Fruit fly (Drosophila melanogaster) whole organism, pupa: ENCODE measurements around the gene CG46306.

Experiments used
- CG10348 ChIP-seq: fragments of 200-800 bp; sonication (Bioruptor generic); IDR thresholded peaks from 2 replicates; pipeline ENCODE4 v1.3.6; 2022; ENCODE audit warnings: missing biosample characterization, missing genetic modification characterization
- CG13204 ChIP-seq: fragments of 200-800 bp; sonication (Bioruptor generic); optimal IDR thresholded peaks from 2 replicates; lab custom pipeline; 2018; ENCODE audit warnings: missing biosample characterization, mild to moderate bottlenecking, missing genetic modification characterization, moderate library complexity
- CG32121 ChIP-seq: fragments of 200-800 bp; sonication (Bioruptor generic); IDR thresholded peaks from 2 replicates; pipeline ENCODE4 v1.3.6; 2022; ENCODE audit warnings: missing biosample characterization, missing genetic modification characterization
- CG34367 ChIP-seq: fragments of 200-800 bp; sonication (Bioruptor generic); optimal IDR thresholded peaks from 2 replicates; lab custom pipeline; 2018; ENCODE audit warnings: missing biosample characterization, mild to moderate bottlenecking, missing genetic modification characterization
- CG8301 ChIP-seq: fragments of 200-800 bp; sonication (Bioruptor generic); optimal IDR thresholded peaks from 2 replicates; lab custom pipeline; 2018; ENCODE audit warnings: missing biosample characterization, mild to moderate bottlenecking, missing genetic modification characterization
- EcR ChIP-seq: fragments of 200-800 bp; sonication (Bioruptor generic); optimal IDR thresholded peaks from 3 replicates; lab custom pipeline; 2019; ENCODE audit warnings: missing biosample characterization, missing genetic modification characterization, mild to moderate bottlenecking, moderate library complexity, missing genetic modification reagents
- Ets98B ChIP-seq: fragments of 200-800 bp; sonication (Bioruptor generic); IDR thresholded peaks from 2 replicates; pipeline ENCODE4 v1.3.6; 2022; ENCODE audit warnings: missing biosample characterization, missing genetic modification characterization
- Pif1A ChIP-seq: fragments of 200-800 bp; sonication (Bioruptor generic); optimal IDR thresholded peaks from 3 replicates; lab custom pipeline; 2016; ENCODE audit warnings: missing biosample characterization, missing genetic modification characterization
- Snoo ChIP-seq: fragments of 200-800 bp; sonication (Bioruptor generic); optimal IDR thresholded peaks from 3 replicates; lab custom pipeline; 2017; ENCODE audit warnings: missing biosample characterization, mild to moderate bottlenecking, missing genetic modification characterization, inconsistent platforms
- fd96Ca ChIP-seq: fragments of 200-800 bp; sonication (Bioruptor generic); IDR thresholded peaks from 3 replicates; pipeline ENCODE4 v1.3.6; 2022; ENCODE audit warnings: missing biosample characterization, missing genetic modification characterization
- gl ChIP-seq: fragments of 200-800 bp; sonication (Bioruptor generic); optimal IDR thresholded peaks from 2 replicates; lab custom pipeline; 2018; ENCODE audit warnings: missing biosample characterization, mild to moderate bottlenecking, missing genetic modification characterization
- rn ChIP-seq: fragments of 200-800 bp; sonication (Bioruptor generic); IDR thresholded peaks from 2 replicates; pipeline ENCODE4 v1.3.6; 2022; ENCODE audit warnings: missing biosample characterization, missing genetic modification characterization

dm6 chrX:16781055-16781454, 54.3 kb downstream of the CG46306 start:
- TF ChIP-seq rn (GFP tag; lab: Robert Waterston, UW) = no peak
- no peak for TF ChIP-seq EcR (GFP tag; lab: Kevin White, UChicago)
- TF ChIP-seq fd96Ca (GFP tag; lab: Robert Waterston, UW) = peak; percentile 59; the same call in 2 of the 3 replicates
- TF ChIP-seq CG13204 (GFP tag; lab: Kevin White, UChicago) = no peak
- TF ChIP-seq CG32121 (GFP tag; lab: Robert Waterston, UW) = peak; percentile 60
- no peak for TF ChIP-seq CG34367
- no peak for TF ChIP-seq Pif1A (GFP tag; lab: Kevin White, UChicago)
- TF ChIP-seq Snoo = no peak
- TF ChIP-seq gl (tag; lab: Kevin White, UChicago) = no peak
- no peak for TF ChIP-seq CG8301 (tag; lab: Kevin White, UChicago)
- no peak for TF ChIP-seq CG10348
- TF ChIP-seq Ets98B (GFP tag; lab: Robert Waterston, UW) = peak; percentile 53
